Worm (Caenorhabditis elegans) whole organism, L4/young adult: ENCODE measurements around the gene lpl-1.

Experiments used
- W03F9.2 ChIP-seq: fragments of 150-350 bp; optimal IDR thresholded peaks from 2 replicates; lab custom pipeline; 2014; ENCODE audit warnings: missing biosample characterization, missing genetic modification characterization
- dao-5 ChIP-seq: sonication (generic microtip); optimal IDR thresholded peaks from 2 replicates; lab custom pipeline; 2016; ENCODE audit warnings: missing genotype, missing genetic modification characterization, moderate library complexity, missing compliant biosample characterization
- him-1 ChIP-seq: sonication (generic microtip); optimal IDR thresholded peaks from 2 replicates; lab custom pipeline; 2016; ENCODE audit warnings: missing genotype, missing genetic modification reagents, missing genetic modification characterization, missing compliant biosample characterization

lpl-1 gene

DNA sequence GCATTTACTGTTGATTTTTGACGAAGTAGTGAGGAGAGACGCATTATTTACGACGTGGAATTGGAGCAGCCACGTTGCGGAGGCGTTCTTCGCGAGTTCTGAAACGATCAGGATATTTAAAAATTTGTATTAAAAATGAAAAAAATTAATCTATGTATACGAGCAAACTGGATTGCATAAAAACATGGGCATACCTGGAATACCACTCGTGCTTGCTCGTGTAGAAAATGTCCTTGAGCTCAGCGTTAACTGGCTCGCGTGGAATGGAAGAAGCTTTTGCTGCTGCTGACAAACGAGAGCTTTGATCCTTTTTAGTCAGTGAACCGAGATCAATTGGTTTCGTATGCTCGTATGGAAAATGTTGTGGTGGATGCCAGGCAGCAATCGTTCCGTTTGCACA is at the start of gene lpl-1:
lpl-1 (minus strand) TSS at position 101 of the 400 bp plus-strand sequence.
- TF ChIP-seq dao-5 (tag; lab: Kevin White, UChicago): no peak
- no peak for TF ChIP-seq him-1
- TF ChIP-seq W03F9.2 (tag; lab: Kevin White, UChicago): no peak

DNA sequence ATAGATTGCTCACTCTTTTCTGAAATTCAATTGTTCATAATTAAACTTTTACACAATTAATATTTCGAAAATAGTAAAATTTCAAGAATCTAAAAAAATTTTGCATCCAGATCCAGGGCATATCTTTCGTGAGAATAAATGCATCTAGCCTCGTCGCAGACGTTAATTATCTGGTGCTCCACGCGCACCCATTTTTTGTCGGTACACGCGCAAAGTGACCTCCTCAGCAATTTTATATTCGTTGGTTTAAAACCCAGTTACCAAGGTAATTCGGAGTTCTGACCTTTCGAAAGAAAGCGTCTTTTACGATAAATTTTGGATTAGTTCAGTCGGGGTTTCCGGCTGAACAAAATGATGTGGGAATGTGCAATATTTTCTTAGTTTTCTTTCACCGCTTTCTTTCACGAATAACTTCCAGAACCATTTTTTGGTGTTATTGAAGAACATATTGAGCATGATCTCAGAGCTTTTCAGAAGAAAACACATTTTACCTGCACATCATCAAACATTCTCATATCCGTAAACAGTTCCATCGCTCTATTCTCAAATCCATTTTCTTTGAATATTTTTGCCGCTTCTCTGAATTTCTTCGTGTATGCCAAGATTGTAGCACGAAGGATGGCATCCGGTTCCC is 46.5 kb upstream of the lpl-1 start:
- TF ChIP-seq W03F9.2 (tag; lab: Kevin White, UChicago): no peak
- TF ChIP-seq him-1: no peak
- no peak for TF ChIP-seq dao-5 (tag; lab: Kevin White, UChicago)

DNA sequence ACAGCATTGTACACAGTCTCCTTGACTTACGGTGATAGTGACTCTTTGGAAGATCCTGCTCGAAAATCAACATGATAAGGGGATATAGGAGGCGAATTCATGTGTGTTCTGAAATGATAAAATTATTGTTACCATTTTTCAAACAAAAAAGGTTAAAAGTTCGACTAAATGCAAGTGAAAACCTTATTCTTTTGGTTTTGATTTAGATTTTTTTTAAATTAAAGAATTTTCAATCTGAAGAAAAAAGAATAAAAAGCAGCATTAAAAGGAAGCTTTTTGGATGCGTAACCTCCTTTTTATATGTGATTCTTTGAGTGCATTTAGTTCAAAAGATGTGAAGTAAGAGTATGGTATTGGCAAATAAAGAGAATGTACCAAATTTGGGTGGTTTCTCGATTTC is 41.5 kb upstream of the lpl-1 start, which contains the start of gene delm-1:
delm-1 (minus strand) TSS at position 101 of the 400 bp plus-strand sequence.
- TF ChIP-seq W03F9.2 (tag; lab: Kevin White, UChicago) (no peak), dao-5 (tag; lab: Kevin White, UChicago) (no peak), him-1 (no peak)

- TF ChIP-seq him-1 (no peak), dao-5 (tag; lab: Kevin White, UChicago) (no peak), W03F9.2 (tag; lab: Kevin White, UChicago) (no peak)
Measured at ce11 chrIV:9130605-9131004, 36.8 kb upstream of the lpl-1 start.

DNA sequence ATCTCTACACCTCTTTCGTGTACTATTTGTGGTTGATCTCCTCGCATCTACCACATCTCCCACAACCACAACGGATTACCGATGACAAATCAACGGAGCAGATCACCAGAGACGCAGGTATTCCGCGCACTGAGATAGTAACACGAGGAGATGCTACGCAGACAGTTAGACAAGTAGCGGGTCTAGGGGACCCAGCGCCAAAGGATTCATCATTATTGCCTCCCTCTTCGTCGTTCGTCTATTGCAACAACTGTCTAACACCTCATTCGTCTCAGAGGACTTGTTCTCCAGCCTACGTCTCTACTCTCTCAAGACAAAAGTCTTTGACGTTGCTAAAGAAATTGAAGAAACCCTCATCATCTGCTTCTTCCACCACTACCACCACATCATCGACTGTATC is 27.7 kb upstream of the lpl-1 start:
- TF ChIP-seq W03F9.2 (tag; lab: Kevin White, UChicago) (no peak), dao-5 (tag; lab: Kevin White, UChicago) (no peak), him-1 (no peak)

- TF ChIP-seq him-1 (no peak), W03F9.2 (tag; lab: Kevin White, UChicago) (no peak), dao-5 (tag; lab: Kevin White, UChicago) (no peak)
Measured at ce11 chrIV:9120220-9120619, 26.4 kb upstream of the lpl-1 start.

ce11 chrIV:9118792-9119191 is 25.0 kb upstream of the lpl-1 start, which contains the start of gene nrfl-1:
Gene nrfl-1 (plus strand): TSS chrIV:9119092.
- no peak for TF ChIP-seq him-1
- no peak for TF ChIP-seq W03F9.2 (tag; lab: Kevin White, UChicago)
- TF ChIP-seq dao-5 (tag; lab: Kevin White, UChicago): no peak

DNA sequence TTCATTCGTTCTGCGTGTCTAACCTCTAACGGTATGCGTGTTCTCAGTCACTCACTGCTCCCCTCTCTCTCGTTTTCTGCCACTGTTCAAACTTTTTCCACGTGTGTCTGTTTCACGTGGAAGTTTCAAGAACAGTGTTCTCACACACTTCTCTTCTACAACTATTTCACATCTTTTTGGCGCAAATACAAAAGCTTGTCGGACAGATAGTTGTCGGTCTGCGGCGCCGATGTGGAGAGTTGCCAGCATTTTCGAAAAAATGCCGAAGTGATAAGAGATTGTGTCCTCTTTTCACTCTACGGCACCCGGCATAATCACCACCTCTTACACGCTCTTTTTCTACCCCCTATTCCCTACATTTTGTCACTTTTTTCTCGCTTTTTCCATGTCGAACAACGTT is 24.5 kb upstream of the lpl-1 start:
- TF ChIP-seq W03F9.2 (tag; lab: Kevin White, UChicago): no peak
- no peak for TF ChIP-seq him-1
- TF ChIP-seq dao-5 (tag; lab: Kevin White, UChicago): no peak

ce11 chrIV:9117700-9118099 is 23.9 kb upstream of the lpl-1 start:
- TF ChIP-seq dao-5 (tag; lab: Kevin White, UChicago): no peak
- TF ChIP-seq W03F9.2 (tag; lab: Kevin White, UChicago): no peak
- TF ChIP-seq him-1: no peak

ce11 chrIV:9116452-9116851 is 22.6 kb upstream of the lpl-1 start:
- no peak for TF ChIP-seq W03F9.2 (tag; lab: Kevin White, UChicago)
- no peak for TF ChIP-seq him-1
- no peak for TF ChIP-seq dao-5 (tag; lab: Kevin White, UChicago)

DNA sequence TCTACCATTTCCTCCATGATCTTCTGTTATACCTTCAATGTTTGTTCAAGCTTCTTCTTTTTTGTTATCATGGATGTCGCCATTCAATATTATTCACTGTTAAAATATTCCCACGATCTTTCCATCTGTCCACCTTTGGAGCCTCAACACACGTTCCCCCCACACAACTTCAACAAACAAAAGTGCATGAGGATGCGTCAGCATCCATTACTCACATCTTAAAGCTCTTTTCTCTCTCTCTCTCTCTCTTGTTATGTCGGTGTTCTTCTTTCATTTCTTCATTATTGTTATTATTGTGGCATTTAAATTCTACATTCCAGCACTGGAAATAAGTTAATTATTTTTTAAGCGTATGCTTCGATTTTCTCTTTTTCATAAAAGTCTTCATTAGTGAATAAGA is 20.2 kb upstream of the lpl-1 start:
- TF ChIP-seq dao-5 (tag; lab: Kevin White, UChicago) (no peak), him-1 (no peak), W03F9.2 (tag; lab: Kevin White, UChicago) (no peak)

- no peak for TF ChIP-seq dao-5 (tag; lab: Kevin White, UChicago)
- TF ChIP-seq W03F9.2 (tag; lab: Kevin White, UChicago): no peak
- TF ChIP-seq him-1: no peak
Measured at ce11 chrIV:9112019-9112418, 18.2 kb upstream of the lpl-1 start.

DNA sequence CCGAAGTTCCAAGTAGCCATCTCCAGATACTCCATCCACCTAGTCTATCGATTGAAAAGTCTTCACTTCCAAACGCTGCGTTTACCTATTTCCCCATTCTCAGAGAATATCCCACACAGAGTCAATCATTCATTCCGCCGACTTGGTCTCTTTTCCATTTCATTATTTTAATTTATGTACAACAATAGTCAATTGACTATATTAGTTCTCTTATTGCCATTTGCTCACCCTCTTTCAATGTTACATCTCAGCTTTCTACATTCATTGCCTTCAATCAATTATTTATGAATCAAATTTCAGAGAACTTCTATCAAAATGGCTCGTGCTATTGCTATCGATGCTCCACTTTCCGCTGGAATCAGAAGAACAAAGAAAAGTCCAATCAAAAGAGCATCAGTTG is 14.8 kb upstream of the lpl-1 start, which contains the start of gene aly-1:
aly-1 (plus strand) TSS at position 301 of the 400 bp plus-strand sequence.
- TF ChIP-seq W03F9.2 (tag; lab: Kevin White, UChicago): no peak
- TF ChIP-seq him-1: no peak
- TF ChIP-seq dao-5 (tag; lab: Kevin White, UChicago): no peak

DNA sequence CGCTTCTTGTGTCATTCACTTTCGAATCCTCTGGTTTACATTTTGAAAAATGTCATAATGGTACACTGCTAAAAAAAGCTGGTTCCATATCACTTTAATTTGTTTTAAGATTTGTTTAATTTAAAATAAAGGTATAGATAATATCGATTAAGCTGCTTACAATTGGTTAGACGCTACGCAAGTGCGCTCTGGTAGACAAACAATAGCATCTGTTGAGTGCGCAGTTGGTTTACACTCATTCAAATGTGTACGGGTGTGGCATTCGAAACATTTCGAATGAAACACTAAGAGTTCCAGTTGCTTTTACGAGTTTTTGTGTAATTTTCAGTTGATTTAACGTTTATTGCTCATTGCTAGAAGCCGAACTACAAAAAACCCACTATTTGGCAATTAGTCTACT is 13.6 kb upstream of the lpl-1 start:
- no peak for TF ChIP-seq dao-5 (tag; lab: Kevin White, UChicago)
- no peak for TF ChIP-seq him-1
- TF ChIP-seq W03F9.2 (tag; lab: Kevin White, UChicago): no peak
